Worm (Caenorhabditis elegans) whole organism, young adult: ENCODE measurements around the gene nhr-286.

Experiments
- B0035.1 ChIP-seq: sonication (generic microtip); optimal IDR thresholded peaks from 2 replicates; lab custom pipeline; 2016; ENCODE audit warnings: missing genetic modification characterization, mild to moderate bottlenecking, missing compliant biosample characterization, missing genotype, missing genetic modification reagents
- B0261.1 ChIP-seq: sonication (generic microtip); optimal IDR thresholded peaks from 2 replicates; lab custom pipeline; 2016; ENCODE audit warnings: mild to moderate bottlenecking, missing genetic modification characterization, moderate library complexity, missing compliant biosample characterization
- B0336.3 ChIP-seq: fragments of 200-800 bp; sonication (Bioruptor generic); IDR thresholded peaks from 2 replicates; pipeline ENCODE4 v1.3.6; 2022; ENCODE audit warnings: missing genetic modification characterization, missing compliant biosample characterization
- F33H1.4 ChIP-seq: fragments of 200-800 bp; sonication (Bioruptor generic); IDR thresholded peaks from 2 replicates; pipeline ENCODE4 v1.3.6; 2022; ENCODE audit warnings: missing genetic modification reagents, missing genetic modification characterization, missing compliant biosample characterization
- K12H6.12 ChIP-seq: fragments of 200-800 bp; sonication (Bioruptor generic); optimal IDR thresholded peaks from 2 replicates; lab custom pipeline; 2018; ENCODE audit warnings: mild to moderate bottlenecking, missing genetic modification characterization, missing compliant biosample characterization
- T07F8.4 ChIP-seq: sonication (generic microtip); optimal IDR thresholded peaks from 2 replicates; lab custom pipeline; 2016; ENCODE audit warnings: mild to moderate bottlenecking, missing genetic modification characterization, moderate library complexity, missing compliant biosample characterization
- Y53F4B.3 ChIP-seq: fragments of 200-800 bp; sonication (Bioruptor generic); IDR thresholded peaks from 2 replicates; pipeline ENCODE4 v1.3.6; 2022; ENCODE audit warnings: missing genetic modification reagents, missing genetic modification characterization, missing compliant biosample characterization
- Y56A3A.18 ChIP-seq: fragments of 200-800 bp; sonication (Bioruptor generic); IDR thresholded peaks from 2 replicates; pipeline ENCODE4 v1.3.6; 2022; ENCODE audit warnings: missing genetic modification reagents, missing genetic modification characterization, missing compliant biosample characterization
- akir-1 ChIP-seq: fragments of 200-800 bp; sonication (Bioruptor generic); optimal IDR thresholded peaks from 2 replicates; lab custom pipeline; 2018; ENCODE audit warnings: mild to moderate bottlenecking, missing genetic modification characterization, moderate library complexity, missing compliant biosample characterization
- atf-7 ChIP-seq: sonication (generic microtip); optimal IDR thresholded peaks from 2 replicates; lab custom pipeline; 2017; ENCODE audit warnings: mild to moderate bottlenecking, missing genetic modification characterization, missing compliant biosample characterization
- athp-1 ChIP-seq: sonication (generic microtip); optimal IDR thresholded peaks from 2 replicates; lab custom pipeline; 2017; ENCODE audit warnings: mild to moderate bottlenecking, missing genetic modification characterization, missing compliant biosample characterization
- attf-3 ChIP-seq: fragments of 200-800 bp; sonication (Bioruptor generic); conservative IDR thresholded peaks from 2 replicates; pipeline ENCODE4 v1.3.6; 2022; ENCODE audit warnings: missing genetic modification reagents, missing genetic modification characterization, missing compliant biosample characterization
- attf-6 ChIP-seq: fragments of 200-800 bp; sonication (Bioruptor generic); IDR thresholded peaks from 2 replicates; pipeline ENCODE4 v1.3.6; 2022; ENCODE audit warnings: missing genetic modification reagents, missing genetic modification characterization, missing compliant biosample characterization
- bed-1 ChIP-seq: fragments of 200-800 bp; sonication (Bioruptor generic); IDR thresholded peaks from 2 replicates; pipeline ENCODE4 v1.3.6; 2022; ENCODE audit warnings: missing genetic modification reagents, missing genetic modification characterization, missing compliant biosample characterization
- bed-2 ChIP-seq: fragments of 200-800 bp; sonication (Bioruptor generic); IDR thresholded peaks from 2 replicates; pipeline ENCODE4 v1.3.6; 2022; ENCODE audit warnings: missing genetic modification reagents, missing genetic modification characterization, missing compliant biosample characterization
- ccch-3 ChIP-seq: fragments of 200-800 bp; sonication (Bioruptor generic); optimal IDR thresholded peaks from 2 replicates; lab custom pipeline; 2018; ENCODE audit warnings: mild to moderate bottlenecking, missing genetic modification characterization, missing compliant biosample characterization
- cebp-2 ChIP-seq: fragments of 200-800 bp; sonication (Bioruptor generic); IDR thresholded peaks from 2 replicates; pipeline ENCODE4 v1.3.6; 2022; ENCODE audit warnings: missing genetic modification characterization, missing compliant biosample characterization
- ceh-27 ChIP-seq: fragments of 200-800 bp; sonication (Bioruptor generic); optimal IDR thresholded peaks from 2 replicates; lab custom pipeline; 2018; ENCODE audit warnings: mild to moderate bottlenecking, missing genetic modification characterization, moderate library complexity, missing compliant biosample characterization
- ceh-40 ChIP-seq: fragments of 200-800 bp; sonication (Bioruptor generic); IDR thresholded peaks from 2 replicates; pipeline ENCODE4 v1.3.6; 2022; ENCODE audit warnings: missing genetic modification characterization, missing compliant biosample characterization
- ceh-91 ChIP-seq: fragments of 200-800 bp; sonication (Bioruptor generic); IDR thresholded peaks from 2 replicates; pipeline ENCODE4 v1.3.6; 2022; ENCODE audit warnings: missing genetic modification reagents, missing genetic modification characterization, missing compliant biosample characterization
- chd-7 ChIP-seq: sonication (generic microtip); optimal IDR thresholded peaks from 2 replicates; lab custom pipeline; 2016; ENCODE audit warnings: mild to moderate bottlenecking, missing genetic modification characterization, moderate library complexity, missing compliant biosample characterization
- die-1 ChIP-seq: sonication (generic microtip); optimal IDR thresholded peaks from 2 replicates; lab custom pipeline; 2016; ENCODE audit warnings: missing genotype, mild to moderate bottlenecking, missing genetic modification characterization, missing compliant biosample characterization
- dox-1 ChIP-seq: fragments of 200-800 bp; sonication (Bioruptor generic); IDR thresholded peaks from 2 replicates; pipeline ENCODE4 v1.3.6; 2022; ENCODE audit warnings: missing genetic modification reagents, missing genetic modification characterization, missing compliant biosample characterization
- dpff-1 ChIP-seq: sonication (generic microtip); optimal IDR thresholded peaks from 2 replicates; lab custom pipeline; 2017; ENCODE audit warnings: mild to moderate bottlenecking, missing genetic modification characterization, missing compliant biosample characterization
- dpl-1 ChIP-seq: fragments of 150-350 bp; optimal IDR thresholded peaks from 2 replicates; lab custom pipeline; 2014; ENCODE audit warnings: missing biosample characterization, missing genetic modification reagents, missing genetic modification characterization
- efl-1 ChIP-seq: fragments of 150-350 bp; optimal IDR thresholded peaks from 2 replicates; lab custom pipeline; 2014; ENCODE audit warnings: missing biosample characterization, missing genetic modification reagents, missing genetic modification characterization
- egl-18 ChIP-seq: fragments of 200-800 bp; sonication (Bioruptor generic); IDR thresholded peaks from 2 replicates; pipeline ENCODE4 v1.3.6; 2022; ENCODE audit warnings: missing genetic modification reagents, missing genetic modification characterization, missing compliant biosample characterization
- egl-44 ChIP-seq: fragments of 200-800 bp; sonication (Bioruptor generic); IDR thresholded peaks from 2 replicates; pipeline ENCODE4 v1.3.6; 2022; ENCODE audit warnings: missing genetic modification reagents, missing genetic modification characterization, missing compliant biosample characterization
- ets-4 ChIP-seq: fragments of 200-800 bp; sonication (Bioruptor generic); optimal IDR thresholded peaks from 2 replicates; lab custom pipeline; 2018; ENCODE audit warnings: mild to moderate bottlenecking, missing genetic modification characterization, missing compliant biosample characterization
- fkh-3 ChIP-seq: sonication (generic microtip); optimal IDR thresholded peaks from 2 replicates; lab custom pipeline; 2016; ENCODE audit warnings: mild to moderate bottlenecking, missing genetic modification characterization, missing compliant biosample characterization
- gei-17 ChIP-seq: fragments of 200-800 bp; sonication (Bioruptor generic); optimal IDR thresholded peaks from 2 replicates; lab custom pipeline; 2018; ENCODE audit warnings: mild to moderate bottlenecking, missing genetic modification characterization, missing compliant biosample characterization
- hlh-12 ChIP-seq: sonication (generic microtip); optimal IDR thresholded peaks from 2 replicates; lab custom pipeline; 2016; ENCODE audit warnings: missing genetic modification characterization, missing compliant biosample characterization
- hmg-1.2 ChIP-seq: fragments of 200-800 bp; sonication (Bioruptor generic); IDR thresholded peaks from 2 replicates; pipeline ENCODE4 v1.3.6; 2022; ENCODE audit warnings: missing genetic modification reagents, missing genetic modification characterization, missing compliant biosample characterization
- let-607 ChIP-seq, 2 experiments: fragments of 200-800 bp in 1 of 2; sonication (Bioruptor generic) in 1 of 2; sonication (generic microtip) in 1 of 2; optimal IDR thresholded peaks; 2 replicates each; lab custom pipeline; 2016 to 2018; ENCODE audit warnings: mild to moderate bottlenecking in 2 of 2, missing compliant biosample characterization in 2 of 2, missing genetic modification characterization in 2 of 2, moderate library complexity in 2 of 2, missing genotype in 1 of 2
- lin-26 ChIP-seq: fragments of 200-800 bp; sonication (Bioruptor generic); IDR thresholded peaks from 2 replicates; pipeline ENCODE4 v1.3.6; 2022; ENCODE audit warnings: missing genetic modification reagents, missing genetic modification characterization, missing compliant biosample characterization
- madf-6 ChIP-seq: fragments of 200-800 bp; sonication (Bioruptor generic); IDR thresholded peaks from 2 replicates; pipeline ENCODE4 v1.3.6; 2022; ENCODE audit warnings: missing genetic modification reagents, missing genetic modification characterization, missing compliant biosample characterization
- mcd-1 ChIP-seq: fragments of 200-800 bp; sonication (Bioruptor generic); IDR thresholded peaks from 2 replicates; pipeline ENCODE4 v1.3.6; 2022; ENCODE audit warnings: missing genetic modification reagents, missing genetic modification characterization, missing compliant biosample characterization
- mxl-1 ChIP-seq: sonication (generic microtip); optimal IDR thresholded peaks from 2 replicates; lab custom pipeline; 2016; ENCODE audit warnings: missing genetic modification characterization, missing compliant biosample characterization
- nfya-2 ChIP-seq: fragments of 200-800 bp; sonication (Bioruptor generic); IDR thresholded peaks from 2 replicates; pipeline ENCODE4 v1.3.6; 2022; ENCODE audit warnings: missing genetic modification reagents, missing genetic modification characterization, missing compliant biosample characterization
- nhr-80 ChIP-seq: sonication (generic microtip); optimal IDR thresholded peaks from 2 replicates; lab custom pipeline; 2016; ENCODE audit warnings: missing genetic modification characterization, missing compliant biosample characterization
- rec-8 ChIP-seq, 2 experiments: sonication (generic microtip); optimal IDR thresholded peaks; 2 replicates each; lab custom pipeline; 2016; ENCODE audit warnings: mild to moderate bottlenecking in 2 of 2, missing genetic modification characterization in 2 of 2, missing genetic modification reagents in 2 of 2, missing genotype in 2 of 2, missing biosample characterization in 1 of 2, missing compliant biosample characterization in 1 of 2, moderate library complexity in 1 of 2
- repo-1 ChIP-seq: sonication (generic microtip); optimal IDR thresholded peaks from 2 replicates; lab custom pipeline; 2017; ENCODE audit warnings: mild to moderate bottlenecking, missing genetic modification characterization, missing compliant biosample characterization
- sea-2 ChIP-seq: fragments of 200-800 bp; sonication (Bioruptor generic); IDR thresholded peaks from 2 replicates; pipeline ENCODE4 v1.3.6; 2022; ENCODE audit warnings: missing genetic modification characterization, missing compliant biosample characterization
- snpc-1.3 ChIP-seq: sonication (generic microtip); optimal IDR thresholded peaks from 2 replicates; lab custom pipeline; 2017; ENCODE audit warnings: missing genetic modification characterization, mild to moderate bottlenecking, missing compliant biosample characterization, antibody characterized with exemption, moderate library complexity, missing genotype, missing genetic modification reagents; ENCODE audit not compliant: insufficient read depth
- somi-1 ChIP-seq: fragments of 200-800 bp; sonication (Bioruptor generic); optimal IDR thresholded peaks from 2 replicates; lab custom pipeline; 2018; ENCODE audit warnings: mild to moderate bottlenecking, missing genetic modification characterization, missing compliant biosample characterization
- sptf-2 ChIP-seq: fragments of 200-800 bp; sonication (Bioruptor generic); optimal IDR thresholded peaks from 2 replicates; lab custom pipeline; 2018; ENCODE audit warnings: mild to moderate bottlenecking, missing genetic modification characterization, missing compliant biosample characterization
- tlf-1 ChIP-seq: fragments of 200-800 bp; sonication (Bioruptor generic); optimal IDR thresholded peaks from 2 replicates; lab custom pipeline; 2018; ENCODE audit warnings: mild to moderate bottlenecking, missing genetic modification characterization, missing compliant biosample characterization
- ztf-26 ChIP-seq: sonication (generic microtip); optimal IDR thresholded peaks from 2 replicates; lab custom pipeline; 2017; ENCODE audit warnings: missing genetic modification characterization, missing compliant biosample characterization
- ztf-3 ChIP-seq: fragments of 200-800 bp; sonication (Bioruptor generic); optimal IDR thresholded peaks from 2 replicates; lab custom pipeline; 2018; ENCODE audit warnings: mild to moderate bottlenecking, missing genetic modification characterization, missing compliant biosample characterization

The nhr-286 gene

DNA sequence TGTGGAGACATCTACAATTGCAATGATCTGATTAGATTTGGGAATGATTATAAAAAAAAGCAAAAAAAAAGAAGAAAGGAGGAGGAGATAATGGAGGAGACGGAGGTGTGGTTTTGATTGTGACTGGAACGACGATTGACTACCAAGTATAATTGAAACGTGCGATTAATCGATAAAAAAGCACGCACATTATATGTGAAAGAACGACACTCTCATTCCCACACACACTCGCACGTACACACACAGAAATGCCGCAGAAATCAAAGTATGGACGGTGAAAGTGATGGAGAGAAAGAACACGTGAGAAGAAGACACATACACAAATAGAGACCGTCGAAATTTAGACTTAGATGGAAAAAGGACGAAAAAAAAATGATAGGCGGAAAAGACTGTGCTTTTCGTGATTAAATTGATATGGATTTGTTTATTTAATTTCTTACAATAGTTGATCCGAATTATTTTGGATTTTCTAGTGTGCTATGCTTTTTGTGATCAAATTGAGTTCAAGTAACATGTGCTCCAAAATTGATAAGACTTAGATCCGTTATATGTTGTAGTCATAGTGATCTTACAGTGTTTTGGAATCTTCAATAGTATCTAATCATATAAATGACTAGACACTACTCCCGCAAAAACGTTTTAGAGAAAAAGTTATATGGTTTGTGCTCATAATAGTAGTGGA is 2.5 kb upstream of the nhr-286 start, which contains the start of gene nhr-135 (continued):
- no peak for TF ChIP-seq sea-2 (GFP tag; lab: Robert Waterston, UW)
- TF ChIP-seq egl-18, result no peak
- no peak for TF ChIP-seq snpc-1.3 (tag; lab: Kevin White, UChicago)
- no peak for TF ChIP-seq mcd-1 (GFP tag; lab: Robert Waterston, UW)
- TF ChIP-seq F33H1.4 (GFP tag; lab: Robert Waterston, UW), result no peak
- TF ChIP-seq nhr-80 (tag; lab: Kevin White, UChicago), result peak; percentile 92
- no peak for TF ChIP-seq chd-7 (tag; lab: Kevin White, UChicago)
- TF ChIP-seq let-607 (tag; optimal IDR thresholded peaks at IDR 0.05; lab: Kevin White, UChicago), result peak; percentile 18 to 32
- TF ChIP-seq athp-1 (tag; lab: Kevin White, UChicago), result no peak
- TF ChIP-seq T07F8.4 (tag; lab: Kevin White, UChicago), result no peak
- TF ChIP-seq Y56A3A.18 (GFP tag; lab: Robert Waterston, UW), result no peak
- TF ChIP-seq mxl-1 (tag; lab: Kevin White, UChicago), result no peak
- no peak for TF ChIP-seq gei-17 (GFP tag; lab: Kevin White, UChicago)
- peak; percentile 53 for TF ChIP-seq ztf-26 (tag; lab: Kevin White, UChicago)
- TF ChIP-seq sptf-2 (GFP tag; lab: Kevin White, UChicago), result no peak
- no peak for TF ChIP-seq repo-1 (tag; lab: Kevin White, UChicago)
- no peak for TF ChIP-seq efl-1 (GFP tag; lab: Kevin White, UChicago)
- no peak for TF ChIP-seq tlf-1 (GFP tag; lab: Kevin White, UChicago)
- no peak for TF ChIP-seq bed-1 (GFP tag; lab: Robert Waterston, UW)
- no peak for TF ChIP-seq die-1 (tag; lab: Kevin White, UChicago)
- TF ChIP-seq ceh-40, result no peak
- TF ChIP-seq akir-1 (GFP tag; lab: Kevin White, UChicago), result no peak
- TF ChIP-seq bed-2 (GFP tag; lab: Robert Waterston, UW), result no peak
- TF ChIP-seq ets-4 (GFP tag; lab: Kevin White, UChicago), result no peak
- no peak for TF ChIP-seq rec-8 (tag; optimal IDR thresholded peaks at IDR 0.05; lab: Kevin White, UChicago)
- TF ChIP-seq madf-6, result no peak
- 0 out of 2 replicates have a peak, but pooled peaks have one; percentile 38 for TF ChIP-seq B0336.3 (GFP tag; lab: Robert Waterston, UW)
- 0 out of 2 replicates have a peak, but pooled peaks have one; percentile 50 for TF ChIP-seq lin-26 (GFP tag; lab: Robert Waterston, UW)
- TF ChIP-seq B0035.1 (tag; lab: Kevin White, UChicago), result no peak
- no peak for TF ChIP-seq ccch-3 (GFP tag; lab: Kevin White, UChicago)
- TF ChIP-seq hmg-1.2 (GFP tag; lab: Robert Waterston, UW), result no peak; the same call in 1 of the 2 replicates
- no peak for TF ChIP-seq attf-3 (GFP tag; lab: Robert Waterston, UW)
- TF ChIP-seq nfya-2, result no peak
- no peak for TF ChIP-seq ceh-91 (GFP tag; lab: Robert Waterston, UW)
- no peak for TF ChIP-seq ceh-27 (GFP tag; lab: Kevin White, UChicago)
- TF ChIP-seq atf-7, result peak; percentile 45
- TF ChIP-seq K12H6.12 (tag; lab: Kevin White, UChicago), result peak; percentile 3
- no peak for TF ChIP-seq B0261.1 (tag; lab: Kevin White, UChicago)
- no peak for TF ChIP-seq fkh-3 (tag; lab: Kevin White, UChicago)
- no peak for TF ChIP-seq ztf-3 (GFP tag; lab: Kevin White, UChicago)
- TF ChIP-seq cebp-2 (GFP tag; lab: Robert Waterston, UW), result no peak
- TF ChIP-seq somi-1 (GFP tag; lab: Kevin White, UChicago), result peak; percentile 37
- TF ChIP-seq hlh-12 (tag; lab: Kevin White, UChicago), result no peak
- TF ChIP-seq Y53F4B.3, result no peak
- peak; percentile 44 for TF ChIP-seq dox-1 (GFP tag; lab: Robert Waterston, UW)
- no peak for TF ChIP-seq dpl-1 (GFP tag; lab: Kevin White, UChicago)
- TF ChIP-seq attf-6 (GFP tag; lab: Robert Waterston, UW), result no peak
- TF ChIP-seq dpff-1, result no peak
- peak; percentile 67; the same call in 1 of the 2 replicates for TF ChIP-seq egl-44 (GFP tag; lab: Robert Waterston, UW)
